Worm (Caenorhabditis elegans): ENCODE measurements around the gene Y69A2AR.25.
A peak's percentile ranks its signal among the peaks of the same experiment; 100 is the strongest.

The Y69A2AR.25 gene

ce11 chrIV:2603556-2604021 lies 35.4 kb upstream of the Y69A2AR.25 start:
- TF ChIP-seq F37B4.10 (GFP tag; IDR thresholded peaks at IDR 0.05) (0 out of 2 replicates have a peak, but pooled peaks have one; percentile 52), pbrm-1 (GFP tag; IDR thresholded peaks at IDR 0.05) (peak; percentile 69), D2030.7 (GFP tag; IDR thresholded peaks at IDR 0.05) (peak; percentile 50), rcor-1 (GFP tag; IDR thresholded peaks at IDR 0.05) (peak; percentile 15; the same call in 1 of the 2 replicates), ama-1 (optimal IDR thresholded peaks at IDR 0.05) (peak; percentile 26), ama-1 (GFP tag; optimal IDR thresholded peaks at IDR 0.05) (peak in 1 of 2 experiments; percentile 42), ztf-22 (GFP tag; optimal IDR thresholded peaks at IDR 0.05) (no peak), nhr-27 (tag; optimal IDR thresholded peaks at IDR 0.05) (no peak), repo-1 (tag; optimal IDR thresholded peaks at IDR 0.05) (no peak), ztf-6 (GFP tag; IDR thresholded peaks at IDR 0.05) (no peak), ceh-91 (GFP tag; IDR thresholded peaks at IDR 0.05) (peak; percentile 46; the same call in 1 of the 2 replicates), cebp-1 (GFP tag; IDR thresholded peaks at IDR 0.05) (no peak; the same call in 1 of the 2 replicates), cebp-1 (tag; optimal IDR thresholded peaks at IDR 0.05) (peak; percentile 21), let-526 (GFP tag; IDR thresholded peaks at IDR 0.05) (no peak), nhr-90 (tag; optimal IDR thresholded peaks at IDR 0.05) (no peak), ccch-3 (GFP tag; optimal IDR thresholded peaks at IDR 0.05) (no peak), F33H1.4 (GFP tag; IDR thresholded peaks at IDR 0.05) (peak; percentile 34; the same call in 1 of the 2 replicates), nhr-80 (tag; optimal IDR thresholded peaks at IDR 0.05) (no peak), zfh-2 (GFP tag; conservative IDR thresholded peaks at IDR 0.05) (peak; percentile 77), egrh-3 (GFP tag; IDR thresholded peaks at IDR 0.05) (peak; percentile 58; the same call in 1 of the 2 replicates), snpc-4 (GFP tag; optimal IDR thresholded peaks at IDR 0.05) (no peak), snpc-4 (tag; optimal IDR thresholded peaks at IDR 0.05) (no peak), hmg-1.2 (GFP tag; IDR thresholded peaks at IDR 0.05) (peak; percentile 41; the same call in 1 of the 2 replicates), lin-26 (GFP tag; IDR thresholded peaks at IDR 0.05) (peak; percentile 83), ztf-26 (tag; optimal IDR thresholded peaks at IDR 0.05) (peak; percentile 28), B0336.3 (GFP tag; IDR thresholded peaks at IDR 0.05) (no peak), mcd-1 (GFP tag; IDR thresholded peaks at IDR 0.05) (0 out of 2 replicates have a peak, but pooled peaks have one; percentile 31), mel-28 (tag; optimal IDR thresholded peaks at IDR 0.05; ENCODE audit: borderline replicate concordance) (no peak), Y95B8A.8 (GFP tag; IDR thresholded peaks at IDR 0.05) (0 out of 2 replicates have a peak, but pooled peaks have one; percentile 16), madf-8 (GFP tag; conservative IDR thresholded peaks at IDR 0.05) (no peak), K11D2.4 (GFP tag; IDR thresholded peaks at IDR 0.05) (0 out of 2 replicates have a peak, but pooled peaks have one; percentile 23), mes-4 (tag; optimal IDR thresholded peaks at IDR 0.05) (no peak), tbp1 (GFP tag; optimal IDR thresholded peaks at IDR 0.05) (peak; percentile 50), mxl-1 (tag; optimal IDR thresholded peaks at IDR 0.05) (no peak), cebp-2 (GFP tag; IDR thresholded peaks at IDR 0.05) (no peak), K12H6.12 (tag; optimal IDR thresholded peaks at IDR 0.05) (peak; percentile 41), bed-2 (GFP tag; IDR thresholded peaks at IDR 0.05) (0 out of 2 replicates have a peak, but pooled peaks have one; percentile 49), Y53G8AR.9 (GFP tag; conservative IDR thresholded peaks at IDR 0.05) (no peak)

- TF ChIP-seq attf-3 (GFP tag; conservative IDR thresholded peaks at IDR 0.05), result peak; percentile 49; the same call in 1 of the 2 replicates
- TF ChIP-seq lin-54 (GFP tag; optimal IDR thresholded peaks at IDR 0.05), result no peak
- no peak for TF ChIP-seq lin-35 (GFP tag; optimal IDR thresholded peaks at IDR 0.05)
- TF ChIP-seq egl-44 (GFP tag; IDR thresholded peaks at IDR 0.05), result 0 out of 2 replicates have a peak, but pooled peaks have one; percentile 14
- no peak for TF ChIP-seq lir-1 (GFP tag; conservative IDR thresholded peaks at IDR 0.05)
- no peak for TF ChIP-seq lin-26 (GFP tag; IDR thresholded peaks at IDR 0.05)
- peak; percentile 39 for TF ChIP-seq F33H1.4 (GFP tag; IDR thresholded peaks at IDR 0.05)
- 0 out of 2 replicates have a peak, but pooled peaks have one; percentile 17 for TF ChIP-seq Y95B8A.8 (GFP tag; IDR thresholded peaks at IDR 0.05)
- TF ChIP-seq mcd-1 (GFP tag; IDR thresholded peaks at IDR 0.05), result peak; percentile 46; the same call in 1 of the 2 replicates
- peak in 1 of 2 experiments; percentile 11 for TF ChIP-seq let-607 (tag; optimal IDR thresholded peaks at IDR 0.05)
- TF ChIP-seq pbrm-1 (GFP tag; IDR thresholded peaks at IDR 0.05), result peak; percentile 51; the same call in 1 of the 2 replicates
- peak; percentile 32 for TF ChIP-seq sptf-2 (GFP tag; optimal IDR thresholded peaks at IDR 0.05)
- 0 out of 2 replicates have a peak, but pooled peaks have one; percentile 8 for TF ChIP-seq madf-8 (GFP tag; conservative IDR thresholded peaks at IDR 0.05)
- peak; percentile 84 for TF ChIP-seq zfh-2 (GFP tag; conservative IDR thresholded peaks at IDR 0.05)
- TF ChIP-seq nfya-1 (tag; optimal IDR thresholded peaks at IDR 0.05; ENCODE audit: borderline replicate concordance, insufficient read depth), result no peak
- TF ChIP-seq hsf-1 (GFP tag; IDR thresholded peaks at IDR 0.05), result 0 out of 2 replicates have a peak, but pooled peaks have one; percentile 23
- TF ChIP-seq rpc-1 (optimal IDR thresholded peaks at IDR 0.05), result no peak
- peak; percentile 24 for TF ChIP-seq rpc-1 (tag; optimal IDR thresholded peaks at IDR 0.05)
These were observed 34.7 kb upstream of the Y69A2AR.25 start for ce11 chrIV:2602862-2603189.

Measured in whole organism, young adult.